Fruit fly (Drosophila melanogaster) whole organism, pupa: ENCODE results near the gene Vps52.
A peak's percentile ranks its signal among the peaks of the same experiment; 100 is the strongest.

Source experiments
- CG10348 ChIP-seq: fragments of 200-800 bp; sonication (Bioruptor generic); IDR thresholded peaks from 2 replicates; pipeline ENCODE4 v1.3.6; 2022; ENCODE audit warnings: missing biosample characterization, missing genetic modification characterization
- CG12605 ChIP-seq: fragments of 200-800 bp; sonication (Bioruptor generic); IDR thresholded peaks from 2 replicates; pipeline ENCODE4 v1.3.6; 2022; ENCODE audit warnings: missing biosample characterization, missing genetic modification characterization
- CG13204 ChIP-seq: fragments of 200-800 bp; sonication (Bioruptor generic); optimal IDR thresholded peaks from 2 replicates; lab custom pipeline; 2018; ENCODE audit warnings: missing biosample characterization, mild to moderate bottlenecking, missing genetic modification characterization, moderate library complexity
- CG14655 ChIP-seq: fragments of 200-800 bp; sonication (Bioruptor generic); optimal IDR thresholded peaks from 3 replicates; lab custom pipeline; 2017; ENCODE audit warnings: mild to moderate bottlenecking, missing biosample characterization, missing genetic modification reagents, missing genetic modification characterization
- CG15710 ChIP-seq: fragments of 200-800 bp; sonication (Bioruptor generic); optimal IDR thresholded peaks from 2 replicates; lab custom pipeline; 2018; ENCODE audit warnings: missing biosample characterization, mild to moderate bottlenecking, missing genetic modification characterization, moderate library complexity
- CG17806 ChIP-seq: fragments of 200-800 bp; sonication (Bioruptor generic); optimal IDR thresholded peaks from 2 replicates; lab custom pipeline; 2018; ENCODE audit warnings: missing biosample characterization, mild to moderate bottlenecking, missing genetic modification characterization, moderate library complexity
- CG32121 ChIP-seq: fragments of 200-800 bp; sonication (Bioruptor generic); IDR thresholded peaks from 2 replicates; pipeline ENCODE4 v1.3.6; 2022; ENCODE audit warnings: missing biosample characterization, missing genetic modification characterization
- CG34367 ChIP-seq: fragments of 200-800 bp; sonication (Bioruptor generic); optimal IDR thresholded peaks from 2 replicates; lab custom pipeline; 2018; ENCODE audit warnings: missing biosample characterization, mild to moderate bottlenecking, missing genetic modification characterization
- CG4496 ChIP-seq: fragments of 200-800 bp; sonication (Bioruptor generic); IDR thresholded peaks from 3 replicates; pipeline ENCODE4 v1.3.6; 2022; ENCODE audit warnings: missing biosample characterization, missing genetic modification characterization
- CG8159 ChIP-seq: fragments of 200-800 bp; sonication (Bioruptor generic); optimal IDR thresholded peaks from 3 replicates; lab custom pipeline; 2018; ENCODE audit warnings: missing biosample characterization, mild to moderate bottlenecking, missing genetic modification characterization, moderate library complexity
- CG8301 ChIP-seq: fragments of 200-800 bp; sonication (Bioruptor generic); optimal IDR thresholded peaks from 2 replicates; lab custom pipeline; 2018; ENCODE audit warnings: missing biosample characterization, mild to moderate bottlenecking, missing genetic modification characterization
- CG9948 ChIP-seq: fragments of 200-800 bp; sonication (Bioruptor generic); optimal IDR thresholded peaks from 2 replicates; lab custom pipeline; 2018; ENCODE audit warnings: missing biosample characterization, mild to moderate bottlenecking, missing genetic modification characterization, moderate library complexity
- D1 ChIP-seq: fragments of 200-800 bp; sonication (Bioruptor generic); optimal IDR thresholded peaks from 2 replicates; lab custom pipeline; 2018; ENCODE audit warnings: missing biosample characterization, mild to moderate bottlenecking, missing genetic modification characterization, moderate library complexity
- EcR ChIP-seq: fragments of 200-800 bp; sonication (Bioruptor generic); optimal IDR thresholded peaks from 3 replicates; lab custom pipeline; 2019; ENCODE audit warnings: missing biosample characterization, missing genetic modification characterization, mild to moderate bottlenecking, moderate library complexity, missing genetic modification reagents
- Ets98B ChIP-seq: fragments of 200-800 bp; sonication (Bioruptor generic); IDR thresholded peaks from 2 replicates; pipeline ENCODE4 v1.3.6; 2022; ENCODE audit warnings: missing biosample characterization, missing genetic modification characterization
- Pif1A ChIP-seq: fragments of 200-800 bp; sonication (Bioruptor generic); optimal IDR thresholded peaks from 3 replicates; lab custom pipeline; 2016; ENCODE audit warnings: missing biosample characterization, missing genetic modification characterization
- Pif1B ChIP-seq: fragments of 200-800 bp; sonication (Bioruptor generic); optimal IDR thresholded peaks from 3 replicates; lab custom pipeline; 2016; ENCODE audit warnings: missing biosample characterization, missing genetic modification characterization
- Snoo ChIP-seq: fragments of 200-800 bp; sonication (Bioruptor generic); optimal IDR thresholded peaks from 3 replicates; lab custom pipeline; 2017; ENCODE audit warnings: missing biosample characterization, mild to moderate bottlenecking, missing genetic modification characterization, inconsistent platforms
- fd96Ca ChIP-seq: fragments of 200-800 bp; sonication (Bioruptor generic); IDR thresholded peaks from 3 replicates; pipeline ENCODE4 v1.3.6; 2022; ENCODE audit warnings: missing biosample characterization, missing genetic modification characterization
- gl ChIP-seq: fragments of 200-800 bp; sonication (Bioruptor generic); optimal IDR thresholded peaks from 2 replicates; lab custom pipeline; 2018; ENCODE audit warnings: missing biosample characterization, mild to moderate bottlenecking, missing genetic modification characterization
- rn ChIP-seq: fragments of 200-800 bp; sonication (Bioruptor generic); IDR thresholded peaks from 2 replicates; pipeline ENCODE4 v1.3.6; 2022; ENCODE audit warnings: missing biosample characterization, missing genetic modification characterization

Gene Vps52

dm6 chr2L:5499458-5499857, 24.2 kb downstream of the Vps52 start:
- peak; percentile 7 for TF ChIP-seq CG8301
- no peak for TF ChIP-seq CG34367 (tag; lab: Kevin White, UChicago)
- peak; percentile 4 for TF ChIP-seq CG8159 (tag; lab: Kevin White, UChicago)

dm6 chr2L:5496468-5497093, 27.1 kb downstream of the Vps52 start:
- no peak for TF ChIP-seq Ets98B (GFP tag; lab: Robert Waterston, UW)
- no peak for TF ChIP-seq gl (tag; lab: Kevin White, UChicago)
- no peak for TF ChIP-seq CG10348 (GFP tag; lab: Robert Waterston, UW)
- no peak for TF ChIP-seq CG4496 (GFP tag; lab: Robert Waterston, UW)
- peak; percentile 0 for TF ChIP-seq CG8301
- TF ChIP-seq CG17806 (tag; lab: Kevin White, UChicago), result no peak
- TF ChIP-seq rn (GFP tag; lab: Robert Waterston, UW), result no peak
- no peak for TF ChIP-seq fd96Ca
- TF ChIP-seq, all 21 proteins: peak for 1

- TF ChIP-seq Ets98B (GFP tag; lab: Robert Waterston, UW) (peak; percentile 23; the same call in 1 of the 2 replicates), CG8159 (tag; lab: Kevin White, UChicago) (peak; percentile 46), Pif1B (GFP tag; lab: Kevin White, UChicago) (peak; percentile 9), CG14655 (GFP tag; lab: Kevin White, UChicago) (peak; percentile 73), CG4496 (GFP tag; lab: Robert Waterston, UW) (no peak; the same call in 2 of the 3 replicates), CG34367 (tag; lab: Kevin White, UChicago) (no peak), CG17806 (tag; lab: Kevin White, UChicago) (peak; percentile 32), CG8301 (peak; percentile 60), CG9948 (peak; percentile 39)
These were observed 28.8 kb downstream of the Vps52 start for dm6 chr2L:5494808-5495356.

- peak; percentile 19 for TF ChIP-seq Pif1A (GFP tag; lab: Kevin White, UChicago)
- peak; percentile 9 for TF ChIP-seq CG34367 (tag; lab: Kevin White, UChicago)
- TF ChIP-seq CG10348 (GFP tag; lab: Robert Waterston, UW), result no peak
- peak; percentile 59 for TF ChIP-seq CG9948
- TF ChIP-seq fd96Ca, result no peak
- TF ChIP-seq CG12605, result no peak
- TF ChIP-seq CG17806 (tag; lab: Kevin White, UChicago), result peak; percentile 44
- no peak for TF ChIP-seq CG4496 (GFP tag; lab: Robert Waterston, UW)
- TF ChIP-seq Pif1B (GFP tag; lab: Kevin White, UChicago), result no peak
- TF ChIP-seq EcR, result no peak
- peak; percentile 58 for TF ChIP-seq CG8159 (tag; lab: Kevin White, UChicago)
- peak; percentile 13 for TF ChIP-seq Snoo
- no peak for TF ChIP-seq D1 (tag; lab: Kevin White, UChicago)
- TF ChIP-seq CG8301, result peak; percentile 43
- TF ChIP-seq Ets98B (GFP tag; lab: Robert Waterston, UW), result no peak
- no peak for TF ChIP-seq CG32121 (GFP tag; lab: Robert Waterston, UW)
- no peak for TF ChIP-seq rn (GFP tag; lab: Robert Waterston, UW)
- TF ChIP-seq CG13204 (GFP tag; lab: Kevin White, UChicago), result peak; percentile 14
- peak; percentile 39 for TF ChIP-seq gl (tag; lab: Kevin White, UChicago)
- peak; percentile 40 for TF ChIP-seq CG15710 (tag; lab: Kevin White, UChicago)
- peak; percentile 70 for TF ChIP-seq CG14655 (GFP tag; lab: Kevin White, UChicago)
These were observed 29.7 kb downstream of the Vps52 start for dm6 chr2L:5493907-5494404.

- peak; percentile 67 for TF ChIP-seq CG15710 (tag; lab: Kevin White, UChicago)
- TF ChIP-seq CG34367 (tag; lab: Kevin White, UChicago), result peak; percentile 58
- TF ChIP-seq fd96Ca, result 0 out of 3 replicates have a peak, but pooled peaks have one; percentile 12
- no peak for TF ChIP-seq gl (tag; lab: Kevin White, UChicago)
- no peak for TF ChIP-seq CG10348 (GFP tag; lab: Robert Waterston, UW)
- TF ChIP-seq Pif1B (GFP tag; lab: Kevin White, UChicago), result peak; percentile 45
- no peak for TF ChIP-seq rn (GFP tag; lab: Robert Waterston, UW)
- peak; percentile 63 for TF ChIP-seq Pif1A (GFP tag; lab: Kevin White, UChicago)
- no peak for TF ChIP-seq CG8301
- peak; percentile 29 for TF ChIP-seq CG14655 (GFP tag; lab: Kevin White, UChicago)
- TF ChIP-seq CG12605, result no peak
- no peak for TF ChIP-seq CG32121 (GFP tag; lab: Robert Waterston, UW)
- no peak for TF ChIP-seq CG13204 (GFP tag; lab: Kevin White, UChicago)
- TF ChIP-seq D1 (tag; lab: Kevin White, UChicago), result no peak
- peak; percentile 73 for TF ChIP-seq Snoo
- no peak for TF ChIP-seq EcR
- TF ChIP-seq CG17806 (tag; lab: Kevin White, UChicago), result peak; percentile 67
- peak; percentile 66 for TF ChIP-seq CG8159 (tag; lab: Kevin White, UChicago)
- no peak for TF ChIP-seq Ets98B (GFP tag; lab: Robert Waterston, UW)
- TF ChIP-seq CG4496 (GFP tag; lab: Robert Waterston, UW), result peak; percentile 49; the same call in 1 of the 3 replicates
- peak; percentile 62 for TF ChIP-seq CG9948
These were observed 30.8 kb downstream of the Vps52 start for dm6 chr2L:5492924-5493323.
